Worm (Caenorhabditis elegans) whole organism, young adult: ENCODE data around the gene cah-2.

Experiments used
- B0261.1 ChIP-seq: sonication (generic microtip); optimal IDR thresholded peaks from 2 replicates; lab custom pipeline; 2016; ENCODE audit warnings: mild to moderate bottlenecking, missing genetic modification characterization, moderate library complexity, missing compliant biosample characterization
- C06A6.2 ChIP-seq: fragments of 200-800 bp; sonication (Bioruptor generic); conservative IDR thresholded peaks from 2 replicates; pipeline ENCODE4 v1.3.6; 2022; ENCODE audit warnings: missing genetic modification characterization, missing compliant biosample characterization
- F22D6.2 ChIP-seq: sonication (generic microtip); optimal IDR thresholded peaks from 2 replicates; lab custom pipeline; 2016; ENCODE audit warnings: mild to moderate bottlenecking, missing genetic modification characterization, missing compliant biosample characterization
- F52B5.7 ChIP-seq: sonication (generic microtip); optimal IDR thresholded peaks from 2 replicates; lab custom pipeline; 2016; ENCODE audit warnings: mild to moderate bottlenecking, missing genetic modification characterization, missing compliant biosample characterization
- K11D2.4 ChIP-seq: fragments of 200-800 bp; sonication (Bioruptor generic); IDR thresholded peaks from 2 replicates; pipeline ENCODE4 v1.3.6; 2022; ENCODE audit warnings: missing genetic modification reagents, missing genetic modification characterization, missing compliant biosample characterization
- T07F8.4 ChIP-seq: sonication (generic microtip); optimal IDR thresholded peaks from 2 replicates; lab custom pipeline; 2016; ENCODE audit warnings: mild to moderate bottlenecking, missing genetic modification characterization, moderate library complexity, missing compliant biosample characterization
- Y53F4B.3 ChIP-seq: fragments of 200-800 bp; sonication (Bioruptor generic); IDR thresholded peaks from 2 replicates; pipeline ENCODE4 v1.3.6; 2022; ENCODE audit warnings: missing genetic modification reagents, missing genetic modification characterization, missing compliant biosample characterization
- Y67H2A.10 ChIP-seq: fragments of 200-800 bp; sonication (Bioruptor generic); conservative IDR thresholded peaks from 2 replicates; pipeline ENCODE4 v1.3.6; 2022; ENCODE audit warnings: missing genetic modification reagents, missing genetic modification characterization, missing compliant biosample characterization
- Y79H2A.3 ChIP-seq: fragments of 200-800 bp; sonication (Bioruptor generic); conservative IDR thresholded peaks from 2 replicates; pipeline ENCODE4 v1.3.6; 2022; ENCODE audit warnings: missing genetic modification reagents, missing genetic modification characterization, missing compliant biosample characterization
- aptf-3 ChIP-seq: fragments of 200-800 bp; sonication (Bioruptor generic); IDR thresholded peaks from 2 replicates; pipeline ENCODE4 v1.3.6; 2022; ENCODE audit warnings: missing genetic modification characterization, missing compliant biosample characterization
- attf-3 ChIP-seq: fragments of 200-800 bp; sonication (Bioruptor generic); conservative IDR thresholded peaks from 2 replicates; pipeline ENCODE4 v1.3.6; 2022; ENCODE audit warnings: missing genetic modification reagents, missing genetic modification characterization, missing compliant biosample characterization
- attf-5 ChIP-seq: fragments of 200-800 bp; sonication (Bioruptor generic); optimal IDR thresholded peaks from 2 replicates; lab custom pipeline; 2018; ENCODE audit warnings: mild to moderate bottlenecking, missing genetic modification characterization, missing compliant biosample characterization
- bed-1 ChIP-seq: fragments of 200-800 bp; sonication (Bioruptor generic); IDR thresholded peaks from 2 replicates; pipeline ENCODE4 v1.3.6; 2022; ENCODE audit warnings: missing genetic modification reagents, missing genetic modification characterization, missing compliant biosample characterization
- ccch-3 ChIP-seq: fragments of 200-800 bp; sonication (Bioruptor generic); optimal IDR thresholded peaks from 2 replicates; lab custom pipeline; 2018; ENCODE audit warnings: mild to moderate bottlenecking, missing genetic modification characterization, missing compliant biosample characterization
- cebp-2 ChIP-seq: fragments of 200-800 bp; sonication (Bioruptor generic); IDR thresholded peaks from 2 replicates; pipeline ENCODE4 v1.3.6; 2022; ENCODE audit warnings: missing genetic modification characterization, missing compliant biosample characterization
- ceh-58 ChIP-seq: fragments of 200-800 bp; sonication (Bioruptor generic); IDR thresholded peaks from 2 replicates; pipeline ENCODE4 v1.3.6; 2022; ENCODE audit warnings: missing genetic modification characterization, missing compliant biosample characterization
- chd-7 ChIP-seq: sonication (generic microtip); optimal IDR thresholded peaks from 2 replicates; lab custom pipeline; 2016; ENCODE audit warnings: mild to moderate bottlenecking, missing genetic modification characterization, moderate library complexity, missing compliant biosample characterization
- die-1 ChIP-seq: sonication (generic microtip); optimal IDR thresholded peaks from 2 replicates; lab custom pipeline; 2016; ENCODE audit warnings: missing genotype, mild to moderate bottlenecking, missing genetic modification characterization, missing compliant biosample characterization
- efl-1 ChIP-seq: fragments of 150-350 bp; optimal IDR thresholded peaks from 2 replicates; lab custom pipeline; 2014; ENCODE audit warnings: missing biosample characterization, missing genetic modification reagents, missing genetic modification characterization
- egl-44 ChIP-seq: fragments of 200-800 bp; sonication (Bioruptor generic); IDR thresholded peaks from 2 replicates; pipeline ENCODE4 v1.3.6; 2022; ENCODE audit warnings: missing genetic modification reagents, missing genetic modification characterization, missing compliant biosample characterization
- ekl-4 ChIP-seq: fragments of 200-800 bp; sonication (Bioruptor generic); IDR thresholded peaks from 2 replicates; pipeline ENCODE4 v1.3.6; 2022; ENCODE audit warnings: missing genetic modification reagents, missing genetic modification characterization, missing compliant biosample characterization
- fkh-3 ChIP-seq: sonication (generic microtip); optimal IDR thresholded peaks from 2 replicates; lab custom pipeline; 2016; ENCODE audit warnings: mild to moderate bottlenecking, missing genetic modification characterization, missing compliant biosample characterization
- him-1 ChIP-seq: sonication (generic microtip); optimal IDR thresholded peaks from 2 replicates; lab custom pipeline; 2016; ENCODE audit warnings: missing genotype, missing genetic modification reagents, missing genetic modification characterization, missing compliant biosample characterization
- hlh-12 ChIP-seq: sonication (generic microtip); optimal IDR thresholded peaks from 2 replicates; lab custom pipeline; 2016; ENCODE audit warnings: missing genetic modification characterization, missing compliant biosample characterization
- hlh-26 ChIP-seq: fragments of 200-800 bp; sonication (Bioruptor generic); conservative IDR thresholded peaks from 2 replicates; pipeline ENCODE4 v1.3.6; 2022; ENCODE audit warnings: missing genetic modification reagents, missing genetic modification characterization, missing compliant biosample characterization
- hrde-1 ChIP-seq: sonication (generic microtip); optimal IDR thresholded peaks from 2 replicates; lab custom pipeline; 2016; ENCODE audit warnings: missing genetic modification characterization, mild to moderate bottlenecking, missing compliant biosample characterization, moderate library complexity, missing genotype, missing genetic modification reagents, borderline replicate concordance
- lin-40 ChIP-seq: sonication (generic microtip); optimal IDR thresholded peaks from 2 replicates; lab custom pipeline; 2016; ENCODE audit warnings: missing genetic modification characterization, mild to moderate bottlenecking, missing compliant biosample characterization, missing genotype, missing genetic modification reagents
- lin-54 ChIP-seq: fragments of 200-800 bp; sonication (Bioruptor generic); optimal IDR thresholded peaks from 2 replicates; lab custom pipeline; 2018; ENCODE audit warnings: mild to moderate bottlenecking, missing genetic modification characterization, missing compliant biosample characterization
- madf-3 ChIP-seq: fragments of 200-800 bp; sonication (Bioruptor generic); IDR thresholded peaks from 2 replicates; pipeline ENCODE4 v1.3.6; 2022; ENCODE audit warnings: missing genetic modification reagents, missing genetic modification characterization, missing compliant biosample characterization
- madf-6 ChIP-seq: fragments of 200-800 bp; sonication (Bioruptor generic); IDR thresholded peaks from 2 replicates; pipeline ENCODE4 v1.3.6; 2022; ENCODE audit warnings: missing genetic modification reagents, missing genetic modification characterization, missing compliant biosample characterization
- mel-28 ChIP-seq: sonication (generic microtip); optimal IDR thresholded peaks from 2 replicates; lab custom pipeline; 2016; ENCODE audit warnings: borderline replicate concordance, mild to moderate bottlenecking, missing genetic modification characterization, missing compliant biosample characterization
- mes-4 ChIP-seq: sonication (generic microtip); optimal IDR thresholded peaks from 2 replicates; lab custom pipeline; 2016; ENCODE audit warnings: missing genotype, missing genetic modification characterization, missing compliant biosample characterization
- mxl-1 ChIP-seq: sonication (generic microtip); optimal IDR thresholded peaks from 2 replicates; lab custom pipeline; 2016; ENCODE audit warnings: missing genetic modification characterization, missing compliant biosample characterization
- nfya-1 ChIP-seq: sonication (generic microtip); optimal IDR thresholded peaks from 2 replicates; lab custom pipeline; 2017; ENCODE audit warnings: antibody characterized with exemption, missing compliant biosample characterization, missing genetic modification characterization, borderline replicate concordance; ENCODE audit not compliant: insufficient read depth
- nhr-179 ChIP-seq: sonication (generic microtip); optimal IDR thresholded peaks from 2 replicates; lab custom pipeline; 2016; ENCODE audit warnings: mild to moderate bottlenecking, missing genetic modification characterization, missing compliant biosample characterization
- nhr-27 ChIP-seq: fragments of 200-800 bp; sonication (Bioruptor generic); optimal IDR thresholded peaks from 2 replicates; lab custom pipeline; 2018; ENCODE audit warnings: mild to moderate bottlenecking, missing genetic modification characterization, moderate library complexity, missing compliant biosample characterization
- nhr-90 ChIP-seq: sonication (generic microtip); optimal IDR thresholded peaks from 2 replicates; lab custom pipeline; 2016; ENCODE audit warnings: missing genotype, mild to moderate bottlenecking, missing genetic modification characterization, missing compliant biosample characterization
- pbrm-1 ChIP-seq: fragments of 200-800 bp; sonication (Bioruptor generic); IDR thresholded peaks from 2 replicates; pipeline ENCODE4 v1.3.6; 2022; ENCODE audit warnings: missing genetic modification reagents, missing genetic modification characterization, missing compliant biosample characterization
- rec-8 ChIP-seq, 2 experiments: sonication (generic microtip); optimal IDR thresholded peaks; 2 replicates each; lab custom pipeline; 2016; ENCODE audit warnings: mild to moderate bottlenecking in 2 of 2, missing genetic modification characterization in 2 of 2, missing genetic modification reagents in 2 of 2, missing genotype in 2 of 2, missing biosample characterization in 1 of 2, missing compliant biosample characterization in 1 of 2, moderate library complexity in 1 of 2
- snpc-3.4 ChIP-seq: sonication (generic microtip); optimal IDR thresholded peaks from 2 replicates; lab custom pipeline; 2017; ENCODE audit warnings: missing genetic modification characterization, mild to moderate bottlenecking, missing compliant biosample characterization, antibody characterized with exemption, moderate library complexity, missing genotype, missing genetic modification reagents
- snpc-4 ChIP-seq, 5 experiments: fragments of 150-350 bp in 1 of 5; sonication (generic microtip) in 4 of 5; optimal IDR thresholded peaks; 2 replicates each; lab custom pipeline; 2014 to 2018; ENCODE audit warnings: missing genetic modification characterization in 5 of 5, missing biosample characterization in 3 of 5, antibody characterized with exemption in 2 of 5, mild to moderate bottlenecking in 2 of 5, missing compliant biosample characterization in 2 of 5, missing genotype in 2 of 5, moderate library complexity in 2 of 5, missing genetic modification reagents in 1 of 5
- sptf-2 ChIP-seq: fragments of 200-800 bp; sonication (Bioruptor generic); optimal IDR thresholded peaks from 2 replicates; lab custom pipeline; 2018; ENCODE audit warnings: mild to moderate bottlenecking, missing genetic modification characterization, missing compliant biosample characterization
- tbp1 ChIP-seq: fragments of 200-800 bp; sonication (Bioruptor generic); optimal IDR thresholded peaks from 2 replicates; lab custom pipeline; 2018; ENCODE audit warnings: mild to moderate bottlenecking, missing genetic modification characterization, missing compliant biosample characterization
- unc-62 ChIP-seq: fragments of 150-350 bp; optimal IDR thresholded peaks from 2 replicates; lab custom pipeline; 2014; ENCODE audit warnings: missing biosample characterization, missing genetic modification reagents, missing genetic modification characterization
- xnd-1 ChIP-seq: sonication (generic microtip); optimal IDR thresholded peaks from 2 replicates; lab custom pipeline; 2016; ENCODE audit warnings: missing genotype, missing genetic modification reagents, missing genetic modification characterization, missing compliant biosample characterization
- ztf-22 ChIP-seq: fragments of 200-800 bp; sonication (Bioruptor generic); optimal IDR thresholded peaks from 2 replicates; lab custom pipeline; 2018; ENCODE audit warnings: mild to moderate bottlenecking, missing genetic modification characterization, moderate library complexity, missing compliant biosample characterization
- ztf-25 ChIP-seq: fragments of 200-800 bp; sonication (Bioruptor generic); IDR thresholded peaks from 2 replicates; pipeline ENCODE4 v1.3.6; 2022; ENCODE audit warnings: missing genetic modification reagents, missing genetic modification characterization, missing compliant biosample characterization

cah-2 gene

DNA sequence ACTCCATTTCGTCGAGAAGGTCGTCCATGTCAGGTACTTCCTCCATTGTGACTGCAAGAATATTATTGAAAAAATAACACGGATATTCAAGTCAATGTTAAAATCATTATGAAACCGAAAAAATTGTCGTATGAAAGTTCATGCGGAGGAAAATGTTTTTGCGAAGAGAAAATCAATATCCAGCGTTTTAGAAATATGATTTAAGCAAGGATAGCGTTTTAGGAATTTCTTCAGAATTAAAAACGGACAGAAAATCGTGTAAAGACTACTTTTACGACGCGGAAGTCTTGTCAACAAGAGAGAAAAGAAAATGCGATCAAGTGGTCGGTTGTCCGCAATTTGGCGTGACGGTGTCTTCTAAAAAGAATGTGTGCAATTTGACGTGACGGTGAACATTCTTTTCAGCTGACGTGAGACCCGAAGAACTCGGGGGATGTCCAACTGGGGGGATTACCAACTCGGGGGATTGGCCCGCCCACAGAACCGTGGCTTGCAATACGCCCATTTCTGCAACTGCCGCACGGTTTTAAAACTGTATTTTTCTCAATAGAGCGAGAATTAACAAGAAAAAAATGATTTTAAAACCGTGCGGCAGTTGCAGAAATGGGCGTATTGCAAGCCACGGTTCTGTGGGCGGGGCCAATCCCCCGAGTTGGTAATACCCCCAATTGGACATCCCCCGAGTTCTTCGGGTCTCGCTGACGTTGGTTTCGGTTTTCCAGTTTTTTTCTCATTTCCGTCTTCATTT is 4.2 kb downstream of the cah-2 start, which contains the start of the genes aka-1 and ubc-6 (continued):
- TF ChIP-seq snpc-4 (GFP tag; optimal IDR thresholded peaks at IDR 0.05; lab: Kevin White, UChicago), result peak; percentile 54
- TF ChIP-seq snpc-4 (tag; optimal IDR thresholded peaks at IDR 0.05; lab: Kevin White, UChicago), result peak; percentile 36 to 84 (median 70)
- TF ChIP-seq sptf-2 (GFP tag; lab: Kevin White, UChicago), result no peak
- peak; percentile 33 for TF ChIP-seq die-1 (tag; lab: Kevin White, UChicago)
- peak; percentile 54 for TF ChIP-seq F52B5.7 (tag; lab: Kevin White, UChicago)
- TF ChIP-seq ccch-3 (GFP tag; lab: Kevin White, UChicago), result no peak
- peak; percentile 54 for TF ChIP-seq efl-1 (GFP tag; lab: Kevin White, UChicago)
- TF ChIP-seq lin-54 (GFP tag; lab: Kevin White, UChicago), result peak; percentile 89
- peak; percentile 77 for TF ChIP-seq nhr-90 (tag; lab: Kevin White, UChicago)
- TF ChIP-seq K11D2.4 (GFP tag; lab: Robert Waterston, UW), result peak; percentile 94
- TF ChIP-seq ztf-22 (GFP tag; lab: Kevin White, UChicago), result peak; percentile 73
- TF ChIP-seq F22D6.2 (tag; lab: Kevin White, UChicago), result peak; percentile 39
- no peak for TF ChIP-seq hlh-26 (GFP tag; lab: Robert Waterston, UW)
- peak; percentile 97 for TF ChIP-seq pbrm-1 (GFP tag; lab: Robert Waterston, UW)
- peak; percentile 71 for TF ChIP-seq chd-7 (tag; lab: Kevin White, UChicago)
- no peak for TF ChIP-seq fkh-3
- TF ChIP-seq tbp1 (GFP tag; lab: Kevin White, UChicago), result peak; percentile 72
- TF ChIP-seq snpc-3.4 (tag; lab: Kevin White, UChicago), result peak; percentile 47
- TF ChIP-seq ekl-4 (GFP tag; lab: Robert Waterston, UW), result peak; percentile 96
- peak; percentile 65 for TF ChIP-seq Y53F4B.3
- peak; percentile 95 for TF ChIP-seq Y79H2A.3 (GFP tag; lab: Robert Waterston, UW)
- TF ChIP-seq lin-40 (tag; lab: Kevin White, UChicago), result peak; percentile 95
- TF ChIP-seq attf-5 (GFP tag; lab: Kevin White, UChicago), result peak; percentile 96
- TF ChIP-seq xnd-1 (tag; lab: Kevin White, UChicago), result peak; percentile 21
- peak; percentile 15 for TF ChIP-seq nhr-27 (tag; lab: Kevin White, UChicago)
- no peak for TF ChIP-seq unc-62 (GFP tag; lab: Kevin White, UChicago)
- TF ChIP-seq madf-3 (GFP tag; lab: Robert Waterston, UW), result peak; percentile 87
- no peak for TF ChIP-seq mes-4
- TF ChIP-seq bed-1 (GFP tag; lab: Robert Waterston, UW), result peak; percentile 70; the same call in 1 of the 2 replicates
- no peak for TF ChIP-seq aptf-3 (GFP tag; lab: Robert Waterston, UW)
- TF ChIP-seq mxl-1, result no peak
- 0 out of 2 replicates have a peak, but pooled peaks have one; percentile 74 for TF ChIP-seq ceh-58 (GFP tag; lab: Robert Waterston, UW)
- peak; percentile 97 for TF ChIP-seq C06A6.2 (GFP tag; lab: Robert Waterston, UW)
- TF ChIP-seq rec-8 (tag; optimal IDR thresholded peaks at IDR 0.05; lab: Kevin White, UChicago), result no peak
- no peak for TF ChIP-seq hlh-12 (tag; lab: Kevin White, UChicago)
- no peak for TF ChIP-seq nhr-179 (tag; lab: Kevin White, UChicago)

DNA sequence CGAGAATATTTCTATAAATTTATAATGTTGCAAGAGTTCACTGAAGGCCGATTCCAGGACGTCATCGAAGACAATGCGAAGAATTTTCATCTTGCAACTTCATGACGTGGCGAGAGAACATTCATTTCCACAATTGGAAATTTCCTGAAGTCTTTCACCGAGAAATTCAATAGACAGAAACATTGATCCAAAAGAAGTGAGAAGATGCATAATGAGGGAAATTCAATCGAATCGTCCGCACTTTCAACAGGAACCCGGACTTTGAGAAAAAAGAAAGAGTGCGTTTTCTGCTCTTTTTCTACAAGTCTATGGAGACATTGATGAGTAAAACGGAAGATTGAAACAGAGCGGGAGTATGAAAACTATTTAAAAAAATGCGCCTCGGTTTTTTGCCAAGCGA is 13.6 kb downstream of the cah-2 start:
- TF ChIP-seq Y67H2A.10 (GFP tag; lab: Robert Waterston, UW) (no peak), T07F8.4 (no peak), mel-28 (tag; lab: Kevin White, UChicago) (no peak), madf-6 (GFP tag; lab: Robert Waterston, UW) (no peak), attf-3 (GFP tag; lab: Robert Waterston, UW) (no peak), nfya-1 (tag; lab: Kevin White, UChicago) (no peak), egl-44 (no peak), F22D6.2 (tag; lab: Kevin White, UChicago) (no peak), him-1 (no peak), hrde-1 (tag; lab: Kevin White, UChicago) (no peak), aptf-3 (GFP tag; lab: Robert Waterston, UW) (no peak), B0261.1 (no peak), cebp-2 (no peak), ztf-25 (no peak)
